Worm (Caenorhabditis elegans) whole organism, L4/young adult: ENCODE data around the gene W04G3.12.

Experiments used
- W03F9.2 ChIP-seq: fragments of 150-350 bp; optimal IDR thresholded peaks from 2 replicates; lab custom pipeline; 2014; ENCODE audit warnings: missing biosample characterization, missing genetic modification characterization
- dao-5 ChIP-seq: sonication (generic microtip); optimal IDR thresholded peaks from 2 replicates; lab custom pipeline; 2016; ENCODE audit warnings: missing genotype, missing genetic modification characterization, moderate library complexity, missing compliant biosample characterization
- him-1 ChIP-seq: sonication (generic microtip); optimal IDR thresholded peaks from 2 replicates; lab custom pipeline; 2016; ENCODE audit warnings: missing genotype, missing genetic modification reagents, missing genetic modification characterization, missing compliant biosample characterization

W04G3.12 gene

ce11 chrX:11076491-11076890 is at the start of gene W04G3.12:
Gene W04G3.12, minus strand, starts transcription at chrX:11076801.
- TF ChIP-seq him-1 (tag; lab: Kevin White, UChicago): no peak
- TF ChIP-seq W03F9.2: no peak
- TF ChIP-seq dao-5 (tag; lab: Kevin White, UChicago): no peak

- TF ChIP-seq dao-5 (tag; lab: Kevin White, UChicago): no peak
- no peak for TF ChIP-seq W03F9.2
- TF ChIP-seq him-1 (tag; lab: Kevin White, UChicago): no peak
Observed at ce11 chrX:11126259-11126658, 49.7 kb upstream of the W04G3.12 start.

- TF ChIP-seq him-1 (tag; lab: Kevin White, UChicago): no peak
- no peak for TF ChIP-seq W03F9.2
- TF ChIP-seq dao-5 (tag; lab: Kevin White, UChicago): no peak
Observed at ce11 chrX:11125520-11125919, 48.9 kb upstream of the W04G3.12 start, which contains the start of gene alr-1. Gene alr-1, minus strand, starts transcription at chrX:11125620.

ce11 chrX:11123998-11124397 is 47.4 kb upstream of the W04G3.12 start:
- TF ChIP-seq him-1 (tag; lab: Kevin White, UChicago): no peak
- no peak for TF ChIP-seq W03F9.2
- no peak for TF ChIP-seq dao-5 (tag; lab: Kevin White, UChicago)

- TF ChIP-seq W03F9.2: no peak
- TF ChIP-seq him-1 (tag; lab: Kevin White, UChicago): no peak
- no peak for TF ChIP-seq dao-5 (tag; lab: Kevin White, UChicago)
Observed at ce11 chrX:11122412-11122811, 45.8 kb upstream of the W04G3.12 start.

ce11 chrX:11120808-11121207 is 44.2 kb upstream of the W04G3.12 start, which contains the start of gene R08B4.3:
Gene R08B4.3, minus strand, starts transcription at chrX:11121005.
- TF ChIP-seq W03F9.2 (no peak), dao-5 (tag; lab: Kevin White, UChicago) (no peak), him-1 (tag; lab: Kevin White, UChicago) (no peak)

- TF ChIP-seq W03F9.2: no peak
- no peak for TF ChIP-seq him-1 (tag; lab: Kevin White, UChicago)
- no peak for TF ChIP-seq dao-5 (tag; lab: Kevin White, UChicago)
Observed at ce11 chrX:11116723-11117122, 40.1 kb upstream of the W04G3.12 start, which contains the start of gene nlp-66. Gene nlp-66, minus strand, starts transcription at chrX:11116823.

- TF ChIP-seq dao-5 (tag; lab: Kevin White, UChicago): no peak
- no peak for TF ChIP-seq W03F9.2
- no peak for TF ChIP-seq him-1 (tag; lab: Kevin White, UChicago)
Observed at ce11 chrX:11114420-11114819, 37.8 kb upstream of the W04G3.12 start.

ce11 chrX:11109200-11109599 is 32.6 kb upstream of the W04G3.12 start, which contains the start of gene grd-1:
Gene grd-1, plus strand, starts transcription at chrX:11109440.
- no peak for TF ChIP-seq W03F9.2

ce11 chrX:11107076-11107475 is 30.5 kb upstream of the W04G3.12 start, which contains the start of gene clc-17:
Gene clc-17, plus strand, starts transcription at chrX:11107376.
- TF ChIP-seq dao-5 (tag; lab: Kevin White, UChicago) (no peak), W03F9.2 (no peak), him-1 (tag; lab: Kevin White, UChicago) (no peak)

- TF ChIP-seq W03F9.2 (no peak), him-1 (tag; lab: Kevin White, UChicago) (no peak), dao-5 (tag; lab: Kevin White, UChicago) (no peak)
Observed at ce11 chrX:11104883-11105629, 28.5 kb upstream of the W04G3.12 start, which contains the start of gene W02H3.1. Gene W02H3.1, minus strand, starts transcription at chrX:11105460.

- TF ChIP-seq dao-5 (tag; lab: Kevin White, UChicago): no peak
- no peak for TF ChIP-seq W03F9.2
- no peak for TF ChIP-seq him-1 (tag; lab: Kevin White, UChicago)
Observed at ce11 chrX:11103173-11103572, 26.6 kb upstream of the W04G3.12 start.

ce11 chrX:11098086-11098485 is 21.5 kb upstream of the W04G3.12 start, which contains the start of gene W02H3.3:
Gene W02H3.3, minus strand, starts transcription at chrX:11098186.
- TF ChIP-seq W03F9.2 (no peak), him-1 (tag; lab: Kevin White, UChicago) (no peak), dao-5 (tag; lab: Kevin White, UChicago) (no peak)

ce11 chrX:11097343-11097742 is 20.7 kb upstream of the W04G3.12 start:
- no peak for TF ChIP-seq W03F9.2
- TF ChIP-seq dao-5 (tag; lab: Kevin White, UChicago): no peak
- no peak for TF ChIP-seq him-1 (tag; lab: Kevin White, UChicago)
